Fruit fly (Drosophila melanogaster) S2 (cell line): ENCODE results near the gene Mgat3.

Source experiments
- CG8478 ChIP-seq: fragments of >200 bp; optimal IDR thresholded peaks from 2 replicates; lab custom pipeline; 2018
- CTCF ChIP-seq, 2 experiments: fragments of >200 bp; optimal IDR thresholded peaks; 2 replicates each; lab custom pipeline; 2018

- TF ChIP-seq CTCF (optimal IDR thresholded peaks at IDR 0.05; lab: Kevin White, UChicago) (no peak), CG8478 (lab: Kevin White, UChicago) (no peak)
These were observed 24.6 kb upstream of the Mgat3 start for dm6 chr2L:13206857-13207463.
